Fruit fly (Drosophila melanogaster) whole organism, embryonic: ENCODE data around the gene SCCRO4.

ENCODE experiments used
- Antp ChIP-seq: fragments of 200-800 bp; sonication (Bioruptor generic); optimal IDR thresholded peaks from 3 replicates; lab custom pipeline; 2016; ENCODE audit warnings: missing biosample characterization, missing genetic modification characterization
- BEAF-32 ChIP-seq: fragments of 200-800 bp; sonication (Bioruptor generic); optimal IDR thresholded peaks from 3 replicates; lab custom pipeline; 2017; ENCODE audit warnings: missing biosample characterization, missing genetic modification characterization, mild to moderate bottlenecking, moderate library complexity, missing genetic modification reagents
- CG10431 ChIP-seq: fragments of 200-800 bp; sonication (Bioruptor generic); optimal IDR thresholded peaks from 3 replicates; lab custom pipeline; 2018; ENCODE audit warnings: missing biosample characterization, mild to moderate bottlenecking, missing genetic modification characterization
- CG10654 ChIP-seq: fragments of 200-800 bp; sonication (Bioruptor generic); optimal IDR thresholded peaks from 2 replicates; lab custom pipeline; 2016; ENCODE audit warnings: missing biosample characterization, missing genetic modification characterization
- CG10979 ChIP-seq: fragments of 200-800 bp; sonication (Bioruptor generic); optimal IDR thresholded peaks from 2 replicates; lab custom pipeline; 2018; ENCODE audit warnings: missing biosample characterization, mild to moderate bottlenecking, missing genetic modification characterization, moderate library complexity
- CG12391 ChIP-seq: fragments of 200-800 bp; sonication (Bioruptor generic); optimal IDR thresholded peaks from 3 replicates; lab custom pipeline; 2018; ENCODE audit warnings: missing biosample characterization, mild to moderate bottlenecking, missing genetic modification characterization, moderate library complexity
- CG12659 ChIP-seq: fragments of 200-800 bp; sonication (Bioruptor generic); optimal IDR thresholded peaks from 3 replicates; lab custom pipeline; 2017; ENCODE audit warnings: mild to moderate bottlenecking, missing biosample characterization, missing genetic modification reagents, missing genetic modification characterization
- CG13123 ChIP-seq: fragments of 200-800 bp; sonication (Bioruptor generic); optimal IDR thresholded peaks from 2 replicates; lab custom pipeline; 2016; ENCODE audit warnings: missing biosample characterization, missing genetic modification characterization
- CG14050 ChIP-seq: fragments of 200-800 bp; sonication (Bioruptor generic); IDR thresholded peaks from 3 replicates; pipeline ENCODE4 v1.3.6; 2022; ENCODE audit warnings: missing biosample characterization, missing genetic modification characterization
- CG14860 ChIP-seq: fragments of 200-800 bp; sonication (Bioruptor generic); IDR thresholded peaks from 3 replicates; pipeline ENCODE4 v1.3.6; 2022; ENCODE audit warnings: missing biosample characterization, missing genetic modification characterization; ENCODE audit not compliant: partially characterized antibody
- CG16863 ChIP-seq: fragments of 200-800 bp; sonication (Bioruptor generic); optimal IDR thresholded peaks from 3 replicates; lab custom pipeline; 2016; ENCODE audit warnings: missing biosample characterization, missing genetic modification characterization
- CG17568 ChIP-seq: fragments of 200-800 bp; sonication (Bioruptor generic); optimal IDR thresholded peaks from 2 replicates; lab custom pipeline; 2018; ENCODE audit warnings: missing biosample characterization, mild to moderate bottlenecking, missing genetic modification characterization, moderate library complexity
- CG1792 ChIP-seq: fragments of 200-800 bp; sonication (Bioruptor generic); optimal IDR thresholded peaks from 2 replicates; lab custom pipeline; 2016; ENCODE audit warnings: missing biosample characterization, missing genetic modification characterization
- CG2678 ChIP-seq: fragments of 200-800 bp; sonication (Bioruptor generic); optimal IDR thresholded peaks from 3 replicates; lab custom pipeline; 2019; ENCODE audit warnings: missing biosample characterization, mild to moderate bottlenecking, missing genetic modification characterization, moderate library complexity
- CG3163 ChIP-seq: fragments of 200-800 bp; sonication (Bioruptor generic); optimal IDR thresholded peaks from 3 replicates; lab custom pipeline; 2016; ENCODE audit warnings: missing biosample characterization, missing genetic modification characterization
- CG34224 ChIP-seq: fragments of 200-800 bp; sonication (Bioruptor generic); IDR thresholded peaks from 3 replicates; pipeline ENCODE4 v1.3.6; 2022; ENCODE audit warnings: missing biosample characterization, missing genetic modification characterization; ENCODE audit not compliant: partially characterized antibody
- CG34422 ChIP-seq: fragments of 200-800 bp; sonication (Bioruptor generic); IDR thresholded peaks from 3 replicates; pipeline ENCODE4 v1.3.6; 2022; ENCODE audit warnings: missing biosample characterization, missing genetic modification characterization
- CG3847 ChIP-seq: fragments of 200-800 bp; sonication (Bioruptor generic); IDR thresholded peaks from 2 replicates; pipeline ENCODE4 v1.3.6; 2022; ENCODE audit warnings: missing biosample characterization, missing genetic modification characterization
- CG4820 ChIP-seq: fragments of 200-800 bp; sonication (Bioruptor generic); optimal IDR thresholded peaks from 3 replicates; lab custom pipeline; 2016; ENCODE audit warnings: missing biosample characterization, missing genetic modification characterization
- CG6654 ChIP-seq: fragments of 200-800 bp; sonication (Bioruptor generic); optimal IDR thresholded peaks from 2 replicates; lab custom pipeline; 2017; ENCODE audit warnings: missing biosample characterization, mild to moderate bottlenecking, missing genetic modification characterization
- CG7745 ChIP-seq: fragments of 200-800 bp; sonication (Bioruptor generic); optimal IDR thresholded peaks from 2 replicates; lab custom pipeline; 2018; ENCODE audit warnings: missing biosample characterization, mild to moderate bottlenecking, missing genetic modification characterization, moderate library complexity
- CG9932 ChIP-seq: fragments of 200-800 bp; sonication (Bioruptor generic); IDR thresholded peaks from 2 replicates; pipeline ENCODE4 v1.3.6; 2022; ENCODE audit warnings: missing biosample characterization, missing genetic modification characterization
- Deaf1 ChIP-seq: fragments of 200-800 bp; optimal IDR thresholded peaks from 3 replicates; lab custom pipeline; 2019; ENCODE audit warnings: missing biosample characterization, mild to moderate bottlenecking, missing genetic modification characterization, moderate library complexity
- Dip2 ChIP-seq: fragments of 200-800 bp; sonication (Bioruptor generic); IDR thresholded peaks from 2 replicates; pipeline ENCODE4 v1.3.6; 2022; ENCODE audit warnings: missing biosample characterization, missing genetic modification characterization
- Dp ChIP-seq: fragments of 200-800 bp; sonication (Bioruptor generic); optimal IDR thresholded peaks from 2 replicates; lab custom pipeline; 2018; ENCODE audit warnings: missing biosample characterization, mild to moderate bottlenecking, missing genetic modification characterization, moderate library complexity
- Gsc ChIP-seq: fragments of 200-800 bp; sonication (Bioruptor generic); IDR thresholded peaks from 2 replicates; pipeline ENCODE4 v1.3.6; 2022; ENCODE audit warnings: missing biosample characterization, missing genetic modification characterization
- HLH4C ChIP-seq: fragments of 200-800 bp; sonication (Bioruptor generic); IDR thresholded peaks from 3 replicates; pipeline ENCODE4 v1.3.6; 2022; ENCODE audit warnings: missing biosample characterization, missing genetic modification characterization; ENCODE audit not compliant: partially characterized antibody
- MBD-R2 ChIP-seq: fragments of 200-800 bp; sonication (Bioruptor generic); IDR thresholded peaks from 2 replicates; pipeline ENCODE4 v1.3.6; 2022; ENCODE audit warnings: missing biosample characterization, missing genetic modification characterization
- Nf-YB ChIP-seq: fragments of 200-800 bp; sonication (Bioruptor generic); optimal IDR thresholded peaks from 3 replicates; lab custom pipeline; 2019; ENCODE audit warnings: missing biosample characterization, mild to moderate bottlenecking, missing genetic modification characterization, moderate library complexity
- Spps ChIP-seq: fragments of 200-800 bp; sonication (Bioruptor generic); optimal IDR thresholded peaks from 2 replicates; lab custom pipeline; 2018; ENCODE audit warnings: missing biosample characterization, mild to moderate bottlenecking, missing genetic modification characterization
- Xbp1 ChIP-seq: fragments of 200-800 bp; sonication (Bioruptor generic); optimal IDR thresholded peaks from 3 replicates; lab custom pipeline; 2016; ENCODE audit warnings: missing biosample characterization, mild to moderate bottlenecking, missing genetic modification characterization
- YL-1 ChIP-seq: fragments of 200-800 bp; sonication (Bioruptor generic); optimal IDR thresholded peaks from 3 replicates; lab custom pipeline; 2017; ENCODE audit warnings: missing biosample characterization, mild to moderate bottlenecking, missing genetic modification characterization
- cas ChIP-seq: fragments of 200-800 bp; sonication (Bioruptor generic); IDR thresholded peaks from 2 replicates; pipeline ENCODE4 v1.3.6; 2022; ENCODE audit warnings: missing biosample characterization, missing genetic modification characterization
- cato ChIP-seq: fragments of 200-800 bp; sonication (Bioruptor generic); optimal IDR thresholded peaks from 2 replicates; lab custom pipeline; 2016; ENCODE audit warnings: missing biosample characterization, missing genetic modification characterization, borderline replicate concordance
- caup ChIP-seq: fragments of 200-800 bp; sonication (Bioruptor generic); optimal IDR thresholded peaks from 3 replicates; lab custom pipeline; 2017; ENCODE audit warnings: missing biosample characterization, mild to moderate bottlenecking, missing genetic modification characterization, moderate library complexity; ENCODE audit not compliant: severe bottlenecking
- chn ChIP-seq: fragments of 200-800 bp; sonication (Bioruptor generic); optimal IDR thresholded peaks from 2 replicates; lab custom pipeline; 2016; ENCODE audit warnings: missing biosample characterization, missing genetic modification characterization
- croc ChIP-seq: fragments of 200-800 bp; sonication (Bioruptor generic); conservative IDR thresholded peaks from 3 replicates; pipeline ENCODE4 v1.3.6; 2022; ENCODE audit warnings: missing biosample characterization, missing genetic modification characterization
- dm ChIP-seq: fragments of 200-800 bp; sonication (Bioruptor generic); optimal IDR thresholded peaks from 3 replicates; lab custom pipeline; 2016; ENCODE audit warnings: missing biosample characterization, missing genetic modification characterization
- fd64A ChIP-seq: fragments of 200-800 bp; sonication (Bioruptor generic); optimal IDR thresholded peaks from 3 replicates; lab custom pipeline; 2018; ENCODE audit warnings: missing biosample characterization, mild to moderate bottlenecking, missing genetic modification characterization
- ftz-f1 ChIP-seq: fragments of 200-800 bp; sonication (Bioruptor generic); optimal IDR thresholded peaks from 2 replicates; lab custom pipeline; 2016; ENCODE audit warnings: missing biosample characterization, missing genetic modification characterization
- gsb-n ChIP-seq: fragments of 200-800 bp; sonication (Bioruptor generic); optimal IDR thresholded peaks from 3 replicates; lab custom pipeline; 2018; ENCODE audit warnings: missing biosample characterization, mild to moderate bottlenecking, missing genetic modification characterization
- ham ChIP-seq: fragments of 200-800 bp; sonication (Bioruptor generic); IDR thresholded peaks from 2 replicates; pipeline ENCODE4 v1.3.6; 2022; ENCODE audit warnings: missing biosample characterization, missing genetic modification characterization
- hb ChIP-seq: fragments of 200-800 bp; sonication (Bioruptor generic); IDR thresholded peaks from 3 replicates; pipeline ENCODE4 v1.3.6; 2022; ENCODE audit warnings: missing biosample characterization, missing genetic modification characterization; ENCODE audit not compliant: partially characterized antibody
- lbe ChIP-seq: fragments of 200-800 bp; sonication (Bioruptor generic); optimal IDR thresholded peaks from 2 replicates; lab custom pipeline; 2016; ENCODE audit warnings: missing biosample characterization, mild to moderate bottlenecking, missing genetic modification characterization
- mld ChIP-seq: fragments of 200-800 bp; sonication (Bioruptor generic); IDR thresholded peaks from 3 replicates; pipeline ENCODE4 v1.3.6; 2022; ENCODE audit warnings: missing biosample characterization, missing genetic modification characterization; ENCODE audit not compliant: partially characterized antibody
- pfk ChIP-seq: fragments of 200-800 bp; sonication (Bioruptor generic); optimal IDR thresholded peaks from 2 replicates; lab custom pipeline; 2018; ENCODE audit warnings: missing biosample characterization, mild to moderate bottlenecking, missing genetic modification characterization, moderate library complexity
- repo ChIP-seq: fragments of 200-800 bp; sonication (Bioruptor generic); optimal IDR thresholded peaks from 2 replicates; lab custom pipeline; 2016; ENCODE audit warnings: missing biosample characterization, missing genetic modification characterization
- salm ChIP-seq: fragments of 200-800 bp; sonication (Bioruptor generic); optimal IDR thresholded peaks from 2 replicates; lab custom pipeline; 2018; ENCODE audit warnings: missing biosample characterization, mild to moderate bottlenecking, missing genetic modification characterization
- tio ChIP-seq: fragments of 200-800 bp; sonication (Bioruptor generic); optimal IDR thresholded peaks from 2 replicates; lab custom pipeline; 2017; ENCODE audit warnings: missing biosample characterization, missing genetic modification characterization, inconsistent platforms

The SCCRO4 gene

DNA sequence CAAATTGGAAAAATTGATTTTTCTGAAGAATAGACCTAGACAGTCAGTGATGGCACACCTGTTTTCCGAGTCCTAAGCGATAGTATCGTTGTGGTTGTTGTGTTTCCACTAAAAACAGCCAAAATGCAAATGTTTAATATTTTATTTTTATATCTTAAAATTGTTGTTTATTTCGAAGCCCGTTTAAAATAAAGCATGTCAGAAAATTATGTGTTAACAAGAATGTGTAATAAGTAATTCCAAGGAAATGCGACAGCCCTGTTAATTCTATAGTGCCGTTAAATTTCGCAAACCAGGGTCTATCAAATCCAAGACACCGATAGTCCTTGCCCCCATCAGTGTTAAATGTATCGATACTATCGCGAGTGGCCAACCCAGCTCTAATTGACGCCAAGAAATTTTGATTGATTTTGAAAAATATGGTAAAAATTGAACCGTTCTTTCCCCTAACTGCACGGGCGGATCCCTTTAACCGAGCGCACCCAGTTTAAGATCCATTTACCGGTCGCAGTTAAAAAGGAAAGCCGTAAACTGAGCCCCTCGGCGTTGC lies 2.9 kb downstream of the SCCRO4 start, which contains the start of gene Pex23 (continued):
- TF ChIP-seq CG10431 (GFP tag; lab: Kevin White, UChicago) (peak; percentile 39), CG7745 (no peak), BEAF-32 (GFP tag; lab: Kevin White, UChicago) (peak; percentile 99), mld (peak; percentile 94), dm (GFP tag; lab: Kevin White, UChicago) (peak; percentile 45), pfk (GFP tag; lab: Kevin White, UChicago) (no peak), repo (GFP tag; lab: Kevin White, UChicago) (peak; percentile 28), MBD-R2 (peak; percentile 90), CG14050 (GFP tag; lab: Robert Waterston, UW) (peak; percentile 69), Dp (GFP tag; lab: Kevin White, UChicago) (peak; percentile 42), fd64A (GFP tag; lab: Kevin White, UChicago) (no peak), CG3163 (GFP tag; lab: Kevin White, UChicago) (peak; percentile 2), chn (GFP tag; lab: Kevin White, UChicago) (peak; percentile 83), CG3847 (GFP tag; lab: Robert Waterston, UW) (peak; percentile 82), CG14860 (GFP tag; lab: Robert Waterston, UW) (peak; percentile 97), CG12391 (tag; lab: Kevin White, UChicago) (peak; percentile 90), cato (peak; percentile 67), CG1792 (GFP tag; lab: Kevin White, UChicago) (peak; percentile 51), ftz-f1 (GFP tag; lab: Kevin White, UChicago) (peak; percentile 42), CG6654 (GFP tag; lab: Kevin White, UChicago) (peak; percentile 9), CG13123 (GFP tag; lab: Kevin White, UChicago) (peak; percentile 81), Xbp1 (GFP tag; lab: Kevin White, UChicago) (peak; percentile 92), CG16863 (GFP tag; lab: Kevin White, UChicago) (peak; percentile 45), HLH4C (GFP tag; lab: Robert Waterston, UW) (peak; percentile 96), lbe (GFP tag; lab: Kevin White, UChicago) (peak; percentile 81), Antp (GFP tag; lab: Kevin White, UChicago) (peak; percentile 61), YL-1 (GFP tag; lab: Kevin White, UChicago) (peak; percentile 89), Nf-YB (peak; percentile 36), CG10979 (peak; percentile 69), cas (GFP tag; lab: Robert Waterston, UW) (peak; percentile 73), CG34422 (GFP tag; lab: Robert Waterston, UW) (peak; percentile 87), croc (GFP tag; lab: Robert Waterston, UW) (peak; percentile 66), hb (GFP tag; lab: Robert Waterston, UW) (peak; percentile 97), gsb-n (no peak), tio (GFP tag; lab: Kevin White, UChicago) (no peak), CG10654 (GFP tag; lab: Kevin White, UChicago) (peak; percentile 78), CG9932 (GFP tag; lab: Robert Waterston, UW) (peak; percentile 93), caup (peak; percentile 64), CG17568 (GFP tag; lab: Kevin White, UChicago) (no peak), Dip2 (GFP tag; lab: Robert Waterston, UW) (0 out of 2 replicates have a peak, but pooled peaks have one; percentile 19), CG12659 (GFP tag; lab: Kevin White, UChicago) (peak; percentile 91), CG4820 (GFP tag; lab: Kevin White, UChicago) (peak; percentile 79), salm (tag; lab: Kevin White, UChicago) (peak; percentile 15), ham (GFP tag; lab: Robert Waterston, UW) (peak; percentile 13; the same call in 1 of the 2 replicates), CG34224 (GFP tag; lab: Robert Waterston, UW) (peak; percentile 98), CG2678 (no peak), Spps (tag; lab: Kevin White, UChicago) (peak; percentile 64), Deaf1 (tag; lab: Kevin White, UChicago) (peak; percentile 65), Gsc (no peak)
